6 fruit fly cellular contexts compared by ENCODE assay signal in the genomic region with DNA sequence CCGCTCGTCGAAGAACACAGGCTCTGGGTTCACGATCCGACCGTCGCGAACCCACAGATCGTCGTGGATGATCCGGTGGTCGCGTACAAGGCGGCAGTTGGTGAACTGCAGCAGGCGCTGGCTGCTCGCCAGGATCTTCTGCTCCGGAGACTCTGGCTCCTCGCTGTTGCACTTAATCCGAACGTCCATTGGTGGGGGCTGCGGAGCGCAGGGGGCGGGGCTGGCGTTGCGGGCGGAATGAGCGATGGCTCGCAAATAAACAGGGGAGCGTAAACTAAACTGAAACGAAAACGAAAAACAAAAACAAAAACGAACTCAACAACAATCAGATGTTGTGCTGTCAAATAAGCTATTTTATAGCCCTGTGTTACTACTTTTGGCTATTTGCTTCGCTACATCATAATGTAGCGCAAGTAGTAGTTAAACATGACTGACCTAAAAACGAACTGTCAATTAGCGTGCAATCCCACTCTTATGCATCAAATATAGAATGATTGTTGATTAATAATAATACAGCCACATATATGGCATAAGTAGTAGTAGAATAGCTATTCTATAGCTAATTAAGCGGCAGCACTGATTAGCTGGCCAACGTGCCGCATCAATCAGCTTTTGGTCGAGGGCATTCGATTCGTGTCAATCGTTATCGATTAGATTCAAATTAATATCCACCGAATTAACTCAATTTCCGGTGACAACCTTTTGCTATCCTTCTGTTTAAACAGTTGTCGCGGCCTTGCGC.
TF ChIP-seq lines count a peak whose summit lies in the region.

A gene (minus strand): TSS at position 351 of the 742 bp plus-strand sequence.

- no peak for TF ChIP-seq CTCF in whole organism, embryonic (GFP tag; optimal IDR thresholded peaks at IDR 0.05; lab: Kevin White, UChicago)

TF ChIP-seq in Kc167, 6 proteins besides CTCF, POLR2A, EP300 and RAD21:
- TF ChIP-seq h (optimal IDR thresholded peaks at IDR 0.05; lab: Kevin White, UChicago) (no peak), psq (optimal IDR thresholded peaks at IDR 0.05; lab: Kevin White, UChicago) (peak; percentile 97)

TF ChIP-seq in whole organism, adult, 20 proteins besides CTCF, POLR2A, EP300 and RAD21:
- TF ChIP-seq toe (GFP tag; optimal IDR thresholded peaks at IDR 0.05; lab: Kevin White, UChicago) (no peak), CG5204 (GFP tag; optimal IDR thresholded peaks at IDR 0.05; lab: Kevin White, UChicago) (peak; percentile 44), ovo (GFP tag; optimal IDR thresholded peaks at IDR 0.05; lab: Kevin White, UChicago) (peak; percentile 0), CG7045 (GFP tag; optimal IDR thresholded peaks at IDR 0.05; lab: Kevin White, UChicago) (no peak), CG7101 (tag; optimal IDR thresholded peaks at IDR 0.05; lab: Kevin White, UChicago) (peak; percentile 18), bab1 (GFP tag; optimal IDR thresholded peaks at IDR 0.05; lab: Kevin White, UChicago) (peak; percentile 26)

TF ChIP-seq in whole organism, embryonic, 481 proteins besides CTCF, POLR2A, EP300 and RAD21 (continues in another document):
- TF ChIP-seq sc (optimal IDR thresholded peaks at IDR 0.05; lab: Kevin White, UChicago) (no peak), sc (GFP tag; optimal IDR thresholded peaks at IDR 0.05; lab: Kevin White, UChicago) (no peak), CG12659 (GFP tag; optimal IDR thresholded peaks at IDR 0.05; lab: Kevin White, UChicago) (peak; percentile 41), CG9876 (GFP tag; optimal IDR thresholded peaks at IDR 0.05; lab: Kevin White, UChicago) (peak; percentile 34), Hmx (GFP tag; optimal IDR thresholded peaks at IDR 0.05; lab: Kevin White, UChicago) (no peak), CG34376 (GFP tag; optimal IDR thresholded peaks at IDR 0.05; lab: Kevin White, UChicago) (peak; percentile 54), pho (GFP tag; optimal IDR thresholded peaks at IDR 0.05; lab: Kevin White, UChicago) (peak; percentile 34), CG15601 (tag; optimal IDR thresholded peaks at IDR 0.05; lab: Kevin White, UChicago) (no peak), CG10565 (GFP tag; optimal IDR thresholded peaks at IDR 0.05; lab: Kevin White, UChicago) (no peak), tin (GFP tag; optimal IDR thresholded peaks at IDR 0.05; lab: Kevin White, UChicago) (peak; percentile 4), CG12744 (GFP tag; optimal IDR thresholded peaks at IDR 0.05; lab: Kevin White, UChicago) (peak; percentile 15), Antp (GFP tag; optimal IDR thresholded peaks at IDR 0.05; lab: Kevin White, UChicago) (peak; percentile 40), CG4424 (GFP tag; optimal IDR thresholded peaks at IDR 0.05; lab: Kevin White, UChicago) (peak; percentile 48), Sry-δ (GFP tag; optimal IDR thresholded peaks at IDR 0.05; lab: Kevin White, UChicago) (peak; percentile 58), Scr (GFP tag; IDR thresholded peaks at IDR 0.05; lab: Robert Waterston, UW; ENCODE audit: partially characterized antibody) (no peak; the same call in 1 of the 2 replicates), Six4 (GFP tag; optimal IDR thresholded peaks at IDR 0.05; lab: Kevin White, UChicago) (no peak), jigr1 (GFP tag; IDR thresholded peaks at IDR 0.05; lab: Robert Waterston, UW) (no peak), phol (tag; optimal IDR thresholded peaks at IDR 0.05; lab: Kevin White, UChicago) (peak; percentile 61)

TF ChIP-seq in whole organism, prepupa, 60 proteins besides CTCF, POLR2A, EP300 and RAD21 (continues in another document):
- TF ChIP-seq Sox15 (GFP tag; optimal IDR thresholded peaks at IDR 0.05; lab: Kevin White, UChicago) (no peak), vri (GFP tag; optimal IDR thresholded peaks at IDR 0.05; lab: Kevin White, UChicago) (no peak), CG1621 (tag; optimal IDR thresholded peaks at IDR 0.05; lab: Kevin White, UChicago) (no peak), dac (GFP tag; optimal IDR thresholded peaks at IDR 0.05; lab: Kevin White, UChicago) (no peak), CG9139 (GFP tag; optimal IDR thresholded peaks at IDR 0.05; lab: Kevin White, UChicago) (no peak), Sox14 (GFP tag; optimal IDR thresholded peaks at IDR 0.05; lab: Kevin White, UChicago) (peak; percentile 39), net (GFP tag; optimal IDR thresholded peaks at IDR 0.05; lab: Kevin White, UChicago) (no peak), Gug (GFP tag; IDR thresholded peaks at IDR 0.05; lab: Robert Waterston, UW) (no peak), OdsH (GFP tag; optimal IDR thresholded peaks at IDR 0.05; lab: Kevin White, UChicago) (no peak), CG15336 (GFP tag; IDR thresholded peaks at IDR 0.05; lab: Robert Waterston, UW) (no peak), CG6854 (GFP tag; optimal IDR thresholded peaks at IDR 0.05; lab: Kevin White, UChicago) (no peak), achi (GFP tag; optimal IDR thresholded peaks at IDR 0.05; lab: Kevin White, UChicago) (no peak), CG6808 (GFP tag; optimal IDR thresholded peaks at IDR 0.05; lab: Kevin White, UChicago) (no peak), CG3919 (GFP tag; optimal IDR thresholded peaks at IDR 0.05; lab: Kevin White, UChicago) (peak; percentile 12), topi (GFP tag; optimal IDR thresholded peaks at IDR 0.05; lab: Kevin White, UChicago) (peak; percentile 16), CG8319 (GFP tag; optimal IDR thresholded peaks at IDR 0.05; lab: Kevin White, UChicago) (no peak), CG4318 (GFP tag; optimal IDR thresholded peaks at IDR 0.05; lab: Kevin White, UChicago) (no peak), fd85E (GFP tag; optimal IDR thresholded peaks at IDR 0.05; lab: Kevin White, UChicago) (no peak), Eip78C (GFP tag; lab: Kevin White, UChicago) (peak; percentile 72), ss (GFP tag; optimal IDR thresholded peaks at IDR 0.05; lab: Kevin White, UChicago) (no peak), fkh (GFP tag; optimal IDR thresholded peaks at IDR 0.05; lab: Kevin White, UChicago) (peak; percentile 29)

TF ChIP-seq in whole organism, pupa, 21 proteins besides CTCF, POLR2A, EP300 and RAD21:
- TF ChIP-seq CG8159 (tag; optimal IDR thresholded peaks at IDR 0.05; lab: Kevin White, UChicago) (peak; percentile 15), CG4496 (GFP tag; IDR thresholded peaks at IDR 0.05; lab: Robert Waterston, UW) (0 out of 3 replicates have a peak, but pooled peaks have one; percentile 39), CG15710 (tag; optimal IDR thresholded peaks at IDR 0.05; lab: Kevin White, UChicago) (peak; percentile 20), CG14655 (GFP tag; optimal IDR thresholded peaks at IDR 0.05; lab: Kevin White, UChicago) (no peak), Pif1B (GFP tag; optimal IDR thresholded peaks at IDR 0.05; lab: Kevin White, UChicago) (no peak), CG34367 (tag; optimal IDR thresholded peaks at IDR 0.05; lab: Kevin White, UChicago) (peak; percentile 2), CG17806 (tag; optimal IDR thresholded peaks at IDR 0.05; lab: Kevin White, UChicago) (no peak), CG12605 (GFP tag; IDR thresholded peaks at IDR 0.05; lab: Robert Waterston, UW) (no peak), D1 (tag; optimal IDR thresholded peaks at IDR 0.05; lab: Kevin White, UChicago) (no peak), EcR (GFP tag; optimal IDR thresholded peaks at IDR 0.05; lab: Kevin White, UChicago) (no peak), CG8301 (tag; optimal IDR thresholded peaks at IDR 0.05; lab: Kevin White, UChicago) (no peak), fd96Ca (GFP tag; IDR thresholded peaks at IDR 0.05; lab: Robert Waterston, UW) (no peak; the same call in 2 of the 3 replicates), CG10348 (GFP tag; IDR thresholded peaks at IDR 0.05; lab: Robert Waterston, UW) (no peak), gl (tag; optimal IDR thresholded peaks at IDR 0.05; lab: Kevin White, UChicago) (no peak), rn (GFP tag; IDR thresholded peaks at IDR 0.05; lab: Robert Waterston, UW) (no peak), CG32121 (GFP tag; IDR thresholded peaks at IDR 0.05; lab: Robert Waterston, UW) (no peak), CG13204 (GFP tag; optimal IDR thresholded peaks at IDR 0.05; lab: Kevin White, UChicago) (no peak), Ets98B (GFP tag; IDR thresholded peaks at IDR 0.05; lab: Robert Waterston, UW) (no peak), Snoo (tag; optimal IDR thresholded peaks at IDR 0.05; lab: Kevin White, UChicago) (no peak), Pif1A (GFP tag; optimal IDR thresholded peaks at IDR 0.05; lab: Kevin White, UChicago) (no peak), CG9948 (tag; optimal IDR thresholded peaks at IDR 0.05; lab: Kevin White, UChicago) (no peak)

TF ChIP-seq in whole organism, wandering third instar larva, 38 proteins besides CTCF, POLR2A, EP300 and RAD21 (continues in another document):
- peak; percentile 5 for TF ChIP-seq dmrt93B (GFP tag; optimal IDR thresholded peaks at IDR 0.05; lab: Kevin White, UChicago)
- TF ChIP-seq usp (GFP tag; optimal IDR thresholded peaks at IDR 0.05; lab: Kevin White, UChicago): no peak
- no peak for TF ChIP-seq fru (GFP tag; optimal IDR thresholded peaks at IDR 0.05; lab: Kevin White, UChicago)
- no peak for TF ChIP-seq Vsx2 (GFP tag; optimal IDR thresholded peaks at IDR 0.05; lab: Kevin White, UChicago; ENCODE audit: partially characterized antibody)
- peak; percentile 99 for TF ChIP-seq Myc (optimal IDR thresholded peaks at IDR 0.05; lab: Kevin White, UChicago)
- no peak for TF ChIP-seq GATAd (GFP tag; optimal IDR thresholded peaks at IDR 0.05; lab: Kevin White, UChicago)
- peak; percentile 39 for TF ChIP-seq Dif (GFP tag; optimal IDR thresholded peaks at IDR 0.05; lab: Kevin White, UChicago; ENCODE audit: partially characterized antibody)
- no peak for TF ChIP-seq jim (GFP tag; optimal IDR thresholded peaks at IDR 0.05; lab: Kevin White, UChicago)
- TF ChIP-seq CG32264 (GFP tag; optimal IDR thresholded peaks at IDR 0.05; lab: Kevin White, UChicago): no peak
- TF ChIP-seq rgr (GFP tag; optimal IDR thresholded peaks at IDR 0.05; lab: Kevin White, UChicago): peak; percentile 5
- no peak for TF ChIP-seq tai (GFP tag; optimal IDR thresholded peaks at IDR 0.05; lab: Kevin White, UChicago)
- no peak for TF ChIP-seq lola (GFP tag; optimal IDR thresholded peaks at IDR 0.05; lab: Kevin White, UChicago)
- no peak for TF ChIP-seq Hr83 (GFP tag; optimal IDR thresholded peaks at IDR 0.05; lab: Kevin White, UChicago; ENCODE audit: poor library complexity, severe bottlenecking)
- peak; percentile 25 for TF ChIP-seq h (GFP tag; optimal IDR thresholded peaks at IDR 0.05; lab: Kevin White, UChicago)
- TF ChIP-seq ey (GFP tag; optimal IDR thresholded peaks at IDR 0.05; lab: Kevin White, UChicago): no peak
- no peak for TF ChIP-seq OdsH (GFP tag; optimal IDR thresholded peaks at IDR 0.05; lab: Kevin White, UChicago)
- TF ChIP-seq Jra (GFP tag; optimal IDR thresholded peaks at IDR 0.05; lab: Kevin White, UChicago): no peak
- TF ChIP-seq HLH106 (tag; optimal IDR thresholded peaks at IDR 0.05; lab: Kevin White, UChicago): peak; percentile 55
- no peak for TF ChIP-seq pan (optimal IDR thresholded peaks at IDR 0.05; lab: Kevin White, UChicago)
- TF ChIP-seq psq (GFP tag; optimal IDR thresholded peaks at IDR 0.05; lab: Kevin White, UChicago): no peak
- TF ChIP-seq sage (GFP tag; optimal IDR thresholded peaks at IDR 0.05; lab: Kevin White, UChicago): no peak
- no peak for TF ChIP-seq Rel (GFP tag; optimal IDR thresholded peaks at IDR 0.05; lab: Kevin White, UChicago)
- no peak for TF ChIP-seq Rel (tag; optimal IDR thresholded peaks at IDR 0.05; lab: Kevin White, UChicago)
